Fruit fly (Drosophila melanogaster) whole organism, embryonic: Measurements from ENCODE around the gene Spt7.

Source experiments
- Atf3 ChIP-seq: fragments of 200-800 bp; sonication (Bioruptor generic); optimal IDR thresholded peaks from 3 replicates; lab custom pipeline; 2016; ENCODE audit warnings: missing biosample characterization, missing genetic modification characterization
- CG10209 ChIP-seq: fragments of 200-800 bp; sonication (Bioruptor generic); optimal IDR thresholded peaks from 3 replicates; lab custom pipeline; 2017; ENCODE audit warnings: missing biosample characterization, mild to moderate bottlenecking, missing genetic modification characterization, missing genetic modification reagents
- CG10274 ChIP-seq: fragments of 200-800 bp; sonication (Bioruptor generic); optimal IDR thresholded peaks from 3 replicates; lab custom pipeline; 2017; ENCODE audit warnings: missing biosample characterization, mild to moderate bottlenecking, missing genetic modification characterization
- CG10543 ChIP-seq: fragments of 200-800 bp; sonication (Bioruptor generic); optimal IDR thresholded peaks from 3 replicates; lab custom pipeline; 2017; ENCODE audit warnings: missing biosample characterization, mild to moderate bottlenecking, missing genetic modification characterization, moderate library complexity
- CG15011 ChIP-seq: fragments of 200-800 bp; sonication (Bioruptor generic); optimal IDR thresholded peaks from 3 replicates; lab custom pipeline; 2018; ENCODE audit warnings: missing biosample characterization, mild to moderate bottlenecking, missing genetic modification characterization
- CG16779 ChIP-seq: fragments of 200-800 bp; sonication (Bioruptor generic); IDR thresholded peaks from 2 replicates; pipeline ENCODE4 v1.3.6; 2022; ENCODE audit warnings: missing biosample characterization, missing genetic modification characterization
- CG17385 ChIP-seq: fragments of 200-800 bp; sonication (Bioruptor generic); optimal IDR thresholded peaks from 3 replicates; lab custom pipeline; 2018; ENCODE audit warnings: missing biosample characterization, mild to moderate bottlenecking, missing genetic modification characterization
- CG33213 ChIP-seq: fragments of 200-800 bp; sonication (Bioruptor generic); optimal IDR thresholded peaks from 3 replicates; lab custom pipeline; 2016; ENCODE audit warnings: missing biosample characterization, missing genetic modification characterization
- CG43689 ChIP-seq: fragments of 200-800 bp; sonication (Bioruptor generic); IDR thresholded peaks from 2 replicates; pipeline ENCODE4 v1.3.6; 2022; ENCODE audit warnings: missing biosample characterization, missing genetic modification characterization
- CG4617 ChIP-seq: fragments of 200-800 bp; sonication (Bioruptor generic); optimal IDR thresholded peaks from 3 replicates; lab custom pipeline; 2016; ENCODE audit warnings: missing biosample characterization, missing genetic modification characterization, borderline replicate concordance
- CG4820 ChIP-seq: fragments of 200-800 bp; sonication (Bioruptor generic); optimal IDR thresholded peaks from 3 replicates; lab custom pipeline; 2016; ENCODE audit warnings: missing biosample characterization, missing genetic modification characterization
- CG5245 ChIP-seq: fragments of 200-800 bp; sonication (Bioruptor generic); optimal IDR thresholded peaks from 3 replicates; lab custom pipeline; 2016; ENCODE audit warnings: missing biosample characterization, missing genetic modification characterization
- CG6683 ChIP-seq: fragments of 200-800 bp; sonication (Bioruptor generic); optimal IDR thresholded peaks from 2 replicates; lab custom pipeline; 2017; ENCODE audit warnings: missing biosample characterization, mild to moderate bottlenecking, missing genetic modification characterization, missing genetic modification reagents
- CG6689 ChIP-seq: fragments of 200-800 bp; sonication (Bioruptor generic); IDR thresholded peaks from 2 replicates; pipeline ENCODE4 v1.3.6; 2022; ENCODE audit warnings: missing biosample characterization, missing genetic modification characterization
- CG8290 ChIP-seq, 3 experiments: fragments of 200-800 bp; sonication (Bioruptor generic); optimal IDR thresholded peaks; 2 replicates each; lab custom pipeline; 2016 to 2019; ENCODE audit warnings: missing biosample characterization in 3 of 3, missing genetic modification characterization in 3 of 3, mild to moderate bottlenecking in 2 of 3, moderate library complexity in 1 of 3
- CG8765 ChIP-seq: fragments of 200-800 bp; sonication (Bioruptor generic); IDR thresholded peaks from 2 replicates; pipeline ENCODE4 v1.3.6; 2022; ENCODE audit warnings: missing biosample characterization, missing genetic modification characterization
- Dll ChIP-seq: fragments of 200-800 bp; sonication (Bioruptor generic); IDR thresholded peaks from 4 replicates; pipeline ENCODE4 v1.3.6; 2022; ENCODE audit warnings: missing biosample characterization, missing genetic modification characterization; ENCODE audit not compliant: partially characterized antibody
- Doc3 ChIP-seq: fragments of 200-800 bp; sonication (Bioruptor generic); IDR thresholded peaks from 3 replicates; pipeline ENCODE4 v1.3.6; 2022; ENCODE audit warnings: missing biosample characterization, missing genetic modification characterization; ENCODE audit not compliant: partially characterized antibody
- Dp ChIP-seq: fragments of 200-800 bp; sonication (Bioruptor generic); optimal IDR thresholded peaks from 2 replicates; lab custom pipeline; 2018; ENCODE audit warnings: missing biosample characterization, mild to moderate bottlenecking, missing genetic modification characterization, moderate library complexity
- Elba2 ChIP-seq: fragments of 200-800 bp; sonication (Bioruptor generic); optimal IDR thresholded peaks from 3 replicates; lab custom pipeline; 2016; ENCODE audit warnings: missing biosample characterization, missing genetic modification characterization
- Fer1 ChIP-seq: fragments of 200-800 bp; sonication (Bioruptor generic); optimal IDR thresholded peaks from 2 replicates; lab custom pipeline; 2017; ENCODE audit warnings: missing biosample characterization, mild to moderate bottlenecking, missing genetic modification characterization
- Hand ChIP-seq: fragments of 200-800 bp; sonication (Bioruptor generic); optimal IDR thresholded peaks from 2 replicates; lab custom pipeline; 2017; ENCODE audit warnings: mild to moderate bottlenecking, missing biosample characterization, missing genetic modification reagents, missing genetic modification characterization
- Hmr ChIP-seq: fragments of 200-800 bp; sonication (Bioruptor generic); optimal IDR thresholded peaks from 3 replicates; lab custom pipeline; 2017; ENCODE audit warnings: mild to moderate bottlenecking, missing biosample characterization, missing genetic modification reagents, missing genetic modification characterization
- Hr39 ChIP-seq: fragments of >200 bp; optimal IDR thresholded peaks from 2 replicates; lab custom pipeline; 2017
- Jarid2 ChIP-seq: fragments of 200-800 bp; sonication (Bioruptor generic); optimal IDR thresholded peaks from 3 replicates; lab custom pipeline; 2017; ENCODE audit warnings: mild to moderate bottlenecking, missing biosample characterization, missing genetic modification reagents, missing genetic modification characterization
- MBD-R2 ChIP-seq: fragments of 200-800 bp; sonication (Bioruptor generic); IDR thresholded peaks from 2 replicates; pipeline ENCODE4 v1.3.6; 2022; ENCODE audit warnings: missing biosample characterization, missing genetic modification characterization
- Sox100B ChIP-seq: fragments of 200-800 bp; sonication (Bioruptor generic); optimal IDR thresholded peaks from 3 replicates; lab custom pipeline; 2018; ENCODE audit warnings: missing biosample characterization, mild to moderate bottlenecking, missing genetic modification characterization
- Ssrp ChIP-seq: fragments of 200-800 bp; sonication (Bioruptor generic); optimal IDR thresholded peaks from 2 replicates; lab custom pipeline; 2018; ENCODE audit warnings: missing biosample characterization, mild to moderate bottlenecking, missing genetic modification characterization, moderate library complexity
- TFAM ChIP-seq: fragments of 200-800 bp; sonication (Bioruptor generic); optimal IDR thresholded peaks from 2 replicates; lab custom pipeline; 2017; ENCODE audit warnings: missing biosample characterization, missing genetic modification characterization, inconsistent platforms
- Xrp1 ChIP-seq: fragments of 200-800 bp; sonication (Bioruptor generic); IDR thresholded peaks from 2 replicates; pipeline ENCODE4 v1.3.6; 2022; ENCODE audit warnings: missing biosample characterization, missing genetic modification characterization
- ab ChIP-seq: fragments of 200-800 bp; sonication (Bioruptor generic); optimal IDR thresholded peaks from 2 replicates; lab custom pipeline; 2016; ENCODE audit warnings: missing biosample characterization, missing genetic modification characterization
- ato ChIP-seq: fragments of 200-800 bp; sonication (Bioruptor generic); IDR thresholded peaks from 2 replicates; pipeline ENCODE4 v1.3.6; 2022; ENCODE audit warnings: missing biosample characterization, missing genetic modification characterization; ENCODE audit not compliant: partially characterized antibody
- chinmo ChIP-seq: fragments of 200-800 bp; sonication (Bioruptor generic); IDR thresholded peaks from 4 replicates; pipeline ENCODE4 v1.3.6; 2022; ENCODE audit warnings: missing biosample characterization, missing genetic modification characterization; ENCODE audit not compliant: partially characterized antibody
- dan ChIP-seq: fragments of 200-800 bp; sonication (Bioruptor generic); IDR thresholded peaks from 2 replicates; pipeline ENCODE4 v1.3.6; 2022; ENCODE audit warnings: missing biosample characterization, missing genetic modification characterization
- eyg ChIP-seq: fragments of 200-800 bp; sonication (Bioruptor generic); optimal IDR thresholded peaks from 3 replicates; lab custom pipeline; 2016; ENCODE audit warnings: missing biosample characterization, missing genetic modification characterization
- gem ChIP-seq: fragments of 200-800 bp; sonication (Bioruptor generic); optimal IDR thresholded peaks from 2 replicates; lab custom pipeline; 2019; ENCODE audit warnings: missing biosample characterization, mild to moderate bottlenecking, missing genetic modification characterization, moderate library complexity
- gro ChIP-seq: fragments of 200-800 bp; sonication (Bioruptor generic); optimal IDR thresholded peaks from 2 replicates; lab custom pipeline; 2016; ENCODE audit warnings: missing biosample characterization, missing genetic modification characterization
- her ChIP-seq: fragments of 200-800 bp; sonication (Bioruptor generic); optimal IDR thresholded peaks from 2 replicates; lab custom pipeline; 2016; ENCODE audit warnings: missing biosample characterization, missing genetic modification characterization
- kni ChIP-seq: fragments of 200-800 bp; sonication (Bioruptor generic); optimal IDR thresholded peaks from 3 replicates; lab custom pipeline; 2017; ENCODE audit warnings: mild to moderate bottlenecking, missing biosample characterization, missing genetic modification reagents, missing genetic modification characterization
- knrl ChIP-seq: fragments of 200-800 bp; sonication (Bioruptor generic); IDR thresholded peaks from 3 replicates; pipeline ENCODE4 v1.3.6; 2022; ENCODE audit warnings: missing biosample characterization, missing genetic modification characterization; ENCODE audit not compliant: partially characterized antibody
- lbe ChIP-seq: fragments of 200-800 bp; sonication (Bioruptor generic); optimal IDR thresholded peaks from 2 replicates; lab custom pipeline; 2016; ENCODE audit warnings: missing biosample characterization, mild to moderate bottlenecking, missing genetic modification characterization
- lilli ChIP-seq: fragments of 200-800 bp; sonication (Bioruptor generic); optimal IDR thresholded peaks from 3 replicates; lab custom pipeline; 2016; ENCODE audit warnings: missing biosample characterization, missing genetic modification characterization
- onecut ChIP-seq: fragments of 200-800 bp; sonication (Bioruptor generic); IDR thresholded peaks from 2 replicates; pipeline ENCODE4 v1.3.6; 2022; ENCODE audit warnings: missing biosample characterization, missing genetic modification characterization
- otp ChIP-seq: fragments of 200-800 bp; sonication (Bioruptor generic); IDR thresholded peaks from 3 replicates; pipeline ENCODE4, ENCODE4 v1.3.6; 2022; ENCODE audit warnings: missing biosample characterization, missing genetic modification characterization
- peb ChIP-seq: fragments of 200-800 bp; sonication (Bioruptor generic); IDR thresholded peaks from 2 replicates; pipeline ENCODE4 v1.3.6; 2022; ENCODE audit warnings: missing biosample characterization, missing genetic modification characterization
- ranshi ChIP-seq: fragments of 200-800 bp; sonication (Bioruptor generic); IDR thresholded peaks from 2 replicates; pipeline ENCODE4 v1.3.6; 2022; ENCODE audit warnings: missing biosample characterization, missing genetic modification characterization
- sens ChIP-seq: fragments of 200-800 bp; sonication (Bioruptor generic); peaks from one replicate; lab custom pipeline; 2016; ENCODE audit warnings: missing biosample characterization, missing genetic modification characterization
- sim ChIP-seq: fragments of 200-800 bp; sonication (Bioruptor generic); IDR thresholded peaks from 2 replicates; pipeline ENCODE4 v1.3.6; 2022; ENCODE audit warnings: missing biosample characterization, missing genetic modification characterization
- sima ChIP-seq: fragments of 200-800 bp; sonication (Bioruptor generic); optimal IDR thresholded peaks from 2 replicates; lab custom pipeline; 2016; ENCODE audit warnings: missing biosample characterization, missing genetic modification characterization
- slou ChIP-seq: fragments of 200-800 bp; sonication (Bioruptor generic); optimal IDR thresholded peaks from 3 replicates; lab custom pipeline; 2016; ENCODE audit warnings: missing biosample characterization, missing genetic modification characterization
- unpg ChIP-seq: fragments of 200-800 bp; sonication (Bioruptor generic); optimal IDR thresholded peaks from 3 replicates; lab custom pipeline; 2018; ENCODE audit warnings: missing biosample characterization, mild to moderate bottlenecking, missing genetic modification characterization, moderate library complexity

Spt7 gene

dm6 chrX:17850179-17850578 is at the start of gene Spt7, which contains the start of gene CG15814 (continued):
- TF ChIP-seq TFAM (GFP tag; lab: Kevin White, UChicago) (no peak), Doc3 (GFP tag; lab: Robert Waterston, UW) (peak; percentile 63), Hr39 (no peak), ato (peak; percentile 91), eyg (peak; percentile 51), dan (GFP tag; lab: Robert Waterston, UW) (no peak), Fer1 (peak; percentile 66), CG5245 (no peak), her (GFP tag; lab: Kevin White, UChicago) (peak; percentile 53), Sox100B (no peak), Hmr (no peak), CG15011 (GFP tag; lab: Kevin White, UChicago) (no peak), CG33213 (GFP tag; lab: Kevin White, UChicago) (peak; percentile 52), sim (GFP tag; lab: Robert Waterston, UW) (no peak), Hand (GFP tag; lab: Kevin White, UChicago) (no peak), CG8765 (no peak), CG4617 (GFP tag; lab: Kevin White, UChicago) (peak; percentile 73), sima (GFP tag; lab: Kevin White, UChicago) (no peak), slou (GFP tag; lab: Kevin White, UChicago) (no peak), Atf3 (GFP tag; lab: Kevin White, UChicago) (no peak), lilli (GFP tag; lab: Kevin White, UChicago) (peak; percentile 16), Xrp1 (GFP tag; lab: Robert Waterston, UW) (0 out of 2 replicates have a peak, but pooled peaks have one; percentile 24), gem (tag; lab: Kevin White, UChicago) (no peak), Dp (GFP tag; lab: Kevin White, UChicago) (peak; percentile 54), chinmo (GFP tag; lab: Robert Waterston, UW) (peak; percentile 94), lbe (GFP tag; lab: Kevin White, UChicago) (peak; percentile 23), Dll (GFP tag; lab: Robert Waterston, UW) (peak; percentile 82), CG17385 (peak; percentile 31), ab (GFP tag; lab: Kevin White, UChicago) (no peak), ranshi (GFP tag; lab: Robert Waterston, UW) (peak; percentile 44; the same call in 1 of the 2 replicates), gro (no peak), CG10274 (GFP tag; lab: Kevin White, UChicago) (no peak), CG43689 (GFP tag; lab: Robert Waterston, UW) (no peak), CG6689 (GFP tag; lab: Robert Waterston, UW) (no peak), CG16779 (GFP tag; lab: Robert Waterston, UW) (no peak), sens (GFP tag; lab: Kevin White, UChicago) (peak; percentile 81), otp (GFP tag; lab: Robert Waterston, UW) (no peak), Jarid2 (GFP tag; lab: Kevin White, UChicago) (no peak), CG10209 (GFP tag; lab: Kevin White, UChicago) (peak; percentile 58), CG6683 (peak; percentile 31), onecut (peak; percentile 16; the same call in 1 of the 2 replicates), Elba2 (GFP tag; lab: Kevin White, UChicago) (no peak), CG8290 (GFP tag; optimal IDR thresholded peaks at IDR 0.05; lab: Kevin White, UChicago) (peak; percentile 22), CG8290 (tag; optimal IDR thresholded peaks at IDR 0.05; lab: Kevin White, UChicago) (no peak), Ssrp (no peak), knrl (GFP tag; lab: Robert Waterston, UW) (peak; percentile 87), CG10543 (GFP tag; lab: Kevin White, UChicago) (peak; percentile 60), unpg (GFP tag; lab: Kevin White, UChicago) (peak; percentile 13), CG4820 (GFP tag; lab: Kevin White, UChicago) (no peak), MBD-R2 (peak; percentile 96), peb (no peak), kni (GFP tag; lab: Kevin White, UChicago) (peak; percentile 42)
